Worm (Caenorhabditis elegans) whole organism, young adult: ENCODE results near the gene B0457.2.
A peak's percentile ranks its signal among the peaks of the same experiment; 100 is the strongest.

ENCODE experiments used
- F39B2.1 ChIP-seq: fragments of 200-800 bp; sonication (Bioruptor generic); IDR thresholded peaks from 2 replicates; pipeline ENCODE4 v1.3.6; 2022; ENCODE audit warnings: missing genetic modification reagents, missing genetic modification characterization, missing compliant biosample characterization
- ama-1 ChIP-seq, 3 experiments: fragments of 150-350 bp in 1 of 3; sonication (generic microtip) in 2 of 3; optimal IDR thresholded peaks; 2 replicates each; lab custom pipeline; 2014 to 2018; ENCODE audit warnings: missing biosample characterization in 2 of 3, missing genetic modification characterization in 2 of 3, missing genetic modification reagents in 2 of 3
- ceh-40 ChIP-seq: fragments of 200-800 bp; sonication (Bioruptor generic); IDR thresholded peaks from 2 replicates; pipeline ENCODE4 v1.3.6; 2022; ENCODE audit warnings: missing genetic modification characterization, missing compliant biosample characterization
- dpl-1 ChIP-seq: fragments of 150-350 bp; optimal IDR thresholded peaks from 2 replicates; lab custom pipeline; 2014; ENCODE audit warnings: missing biosample characterization, missing genetic modification reagents, missing genetic modification characterization
- him-1 ChIP-seq: sonication (generic microtip); optimal IDR thresholded peaks from 2 replicates; lab custom pipeline; 2016; ENCODE audit warnings: missing genotype, missing genetic modification reagents, missing genetic modification characterization, missing compliant biosample characterization
- hrde-1 ChIP-seq: sonication (generic microtip); optimal IDR thresholded peaks from 2 replicates; lab custom pipeline; 2016; ENCODE audit warnings: missing genetic modification characterization, mild to moderate bottlenecking, missing compliant biosample characterization, moderate library complexity, missing genotype, missing genetic modification reagents, borderline replicate concordance
- lsy-27 ChIP-seq: sonication (generic microtip); optimal IDR thresholded peaks from 2 replicates; lab custom pipeline; 2017; ENCODE audit warnings: missing genetic modification characterization, mild to moderate bottlenecking, missing compliant biosample characterization, antibody characterized with exemption, missing genotype, borderline replicate concordance; ENCODE audit not compliant: insufficient read depth
- nhr-179 ChIP-seq: sonication (generic microtip); optimal IDR thresholded peaks from 2 replicates; lab custom pipeline; 2016; ENCODE audit warnings: mild to moderate bottlenecking, missing genetic modification characterization, missing compliant biosample characterization
- nhr-80 ChIP-seq: sonication (generic microtip); optimal IDR thresholded peaks from 2 replicates; lab custom pipeline; 2016; ENCODE audit warnings: missing genetic modification characterization, missing compliant biosample characterization
- unc-130 ChIP-seq: sonication (generic microtip); optimal IDR thresholded peaks from 2 replicates; lab custom pipeline; 2016; ENCODE audit warnings: missing genetic modification reagents, missing genetic modification characterization, missing compliant biosample characterization
- unc-62 ChIP-seq: fragments of 150-350 bp; optimal IDR thresholded peaks from 2 replicates; lab custom pipeline; 2014; ENCODE audit warnings: missing biosample characterization, missing genetic modification reagents, missing genetic modification characterization
- zfh-2 ChIP-seq: fragments of 200-800 bp; sonication (Bioruptor generic); conservative IDR thresholded peaks from 2 replicates; pipeline ENCODE4 v1.3.6; 2022; ENCODE audit warnings: missing genetic modification reagents, missing genetic modification characterization, missing compliant biosample characterization
- ztf-3 ChIP-seq: fragments of 200-800 bp; sonication (Bioruptor generic); optimal IDR thresholded peaks from 2 replicates; lab custom pipeline; 2018; ENCODE audit warnings: mild to moderate bottlenecking, missing genetic modification characterization, missing compliant biosample characterization

DNA sequence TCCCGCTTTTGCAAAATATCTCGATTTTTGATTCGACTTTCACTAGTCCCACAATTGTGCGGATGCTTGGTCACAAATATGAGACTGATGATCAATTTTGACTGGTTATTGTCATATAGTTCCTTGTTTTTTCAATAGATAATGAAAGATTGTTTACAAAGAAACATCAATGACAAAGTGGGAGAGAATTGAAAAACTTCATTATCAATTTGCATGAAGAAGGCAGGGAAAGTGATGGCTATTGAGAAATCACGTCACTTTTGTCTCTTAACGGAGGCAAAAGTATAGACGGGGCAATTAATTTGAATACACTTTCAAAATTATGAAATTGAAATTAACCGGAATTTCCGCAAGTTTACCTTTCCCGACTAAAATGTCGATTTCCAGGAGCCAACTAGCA lies 3.2 kb downstream of the B0457.2 start:
- no peak for TF ChIP-seq ztf-3
- no peak for TF ChIP-seq nhr-179 (tag; lab: Kevin White, UChicago)
- TF ChIP-seq F39B2.1 (GFP tag; lab: Robert Waterston, UW): no peak
- no peak for TF ChIP-seq unc-130 (GFP tag; lab: Kevin White, UChicago)
- TF ChIP-seq him-1 (tag; lab: Kevin White, UChicago): no peak
- TF ChIP-seq nhr-80 (tag; lab: Kevin White, UChicago): peak; percentile 47
- TF ChIP-seq ama-1 (optimal IDR thresholded peaks at IDR 0.05; lab: Kevin White, UChicago): no peak
- TF ChIP-seq ama-1 (GFP tag; optimal IDR thresholded peaks at IDR 0.05; lab: Kevin White, UChicago): no peak
- no peak for TF ChIP-seq unc-62 (GFP tag; lab: Kevin White, UChicago)
- TF ChIP-seq ceh-40: no peak
- no peak for TF ChIP-seq zfh-2 (GFP tag; lab: Robert Waterston, UW)
- TF ChIP-seq hrde-1: no peak
- TF ChIP-seq dpl-1 (GFP tag; lab: Kevin White, UChicago): no peak
- no peak for TF ChIP-seq lsy-27 (tag; lab: Kevin White, UChicago)
